Worm (Caenorhabditis elegans) whole organism, L4 larva: ENCODE measurements around the gene msd-2.

ENCODE experiments used
- F44E2.7 ChIP-seq: fragments of 200-800 bp; sonication (Bioruptor generic); IDR thresholded peaks from 2 replicates; pipeline ENCODE4 v2.1.2; 2022; ENCODE audit warnings: missing genetic modification characterization, missing compliant biosample characterization
- R02D3.7 ChIP-seq: fragments of 150-350 bp; sonication (generic microtip); optimal IDR thresholded peaks from 3 replicates; lab custom pipeline; 2014; ENCODE audit warnings: missing biosample characterization, missing genetic modification characterization
- Y5F2A.4 ChIP-seq: fragments of 200-800 bp; sonication (Bioruptor generic); optimal IDR thresholded peaks from 2 replicates; lab custom pipeline; 2018; ENCODE audit warnings: mild to moderate bottlenecking, missing genetic modification characterization, missing compliant biosample characterization
- aly-2 ChIP-seq: sonication (generic microtip); optimal IDR thresholded peaks from 2 replicates; lab custom pipeline; 2018; ENCODE audit warnings: missing biosample characterization, missing genetic modification characterization
- ceh-28 ChIP-seq: fragments of 150-350 bp; optimal IDR thresholded peaks from 2 replicates; lab custom pipeline; 2014; ENCODE audit warnings: missing biosample characterization, missing genetic modification reagents, missing genetic modification characterization
- ctbp-1 ChIP-seq: fragments of 200-800 bp; sonication (Bioruptor generic); IDR thresholded peaks from 2 replicates; pipeline ENCODE4 v1.3.6; 2022; ENCODE audit warnings: missing genetic modification reagents, missing genetic modification characterization, missing compliant biosample characterization
- daf-19 ChIP-seq: fragments of 200-800 bp; sonication (Bioruptor generic); conservative IDR thresholded peaks from 2 replicates; pipeline ENCODE4 v1.3.6; 2022; ENCODE audit warnings: missing genetic modification characterization, missing compliant biosample characterization
- dmd-6 ChIP-seq: fragments of 200-800 bp; sonication (Bioruptor generic); IDR thresholded peaks from 2 replicates; pipeline ENCODE4 v1.3.6; 2022; ENCODE audit warnings: missing genetic modification reagents, missing genetic modification characterization, missing compliant biosample characterization
- duxl-1 ChIP-seq: sonication (generic microtip); optimal IDR thresholded peaks from 2 replicates; lab custom pipeline; 2016; ENCODE audit warnings: mild to moderate bottlenecking, missing genetic modification characterization, moderate library complexity, missing compliant biosample characterization; ENCODE audit not compliant: poor library complexity
- fos-1 ChIP-seq: fragments of 150-350 bp; optimal IDR thresholded peaks from 2 replicates; lab custom pipeline; 2014; ENCODE audit warnings: missing biosample characterization, missing genetic modification characterization
- gei-8 ChIP-seq: fragments of 200-800 bp; sonication (Bioruptor generic); optimal IDR thresholded peaks from 2 replicates; lab custom pipeline; 2018; ENCODE audit warnings: mild to moderate bottlenecking, missing genetic modification characterization, missing compliant biosample characterization
- hlh-11 ChIP-seq: fragments of 200-800 bp; sonication (Bioruptor generic); optimal IDR thresholded peaks from 2 replicates; lab custom pipeline; 2018; ENCODE audit warnings: mild to moderate bottlenecking, missing genetic modification characterization, missing compliant biosample characterization
- hmg-1.1 ChIP-seq: fragments of 200-800 bp; sonication (Bioruptor generic); IDR thresholded peaks from 2 replicates; pipeline ENCODE4 v1.3.6; 2022; ENCODE audit warnings: missing genetic modification reagents, missing genetic modification characterization, missing compliant biosample characterization
- lin-15B ChIP-seq: fragments of 150-350 bp; sonication (generic microtip); optimal IDR thresholded peaks from 3 replicates; lab custom pipeline; 2014; ENCODE audit warnings: missing biosample characterization, missing genetic modification characterization
- lin-39 ChIP-seq: fragments of 150-350 bp; optimal IDR thresholded peaks from 2 replicates; lab custom pipeline; 2014; ENCODE audit warnings: missing biosample characterization, missing genetic modification reagents, missing genetic modification characterization
- nhr-111 ChIP-seq: fragments of 200-800 bp; sonication (Bioruptor generic); optimal IDR thresholded peaks from 2 replicates; lab custom pipeline; 2018; ENCODE audit warnings: mild to moderate bottlenecking, missing genetic modification characterization, missing compliant biosample characterization
- nhr-42 ChIP-seq: fragments of 200-800 bp; sonication (Bioruptor generic); IDR thresholded peaks from 2 replicates; pipeline ENCODE4 v1.3.6; 2022; ENCODE audit warnings: missing genetic modification characterization, missing compliant biosample characterization
- saeg-2 ChIP-seq: fragments of 200-800 bp; sonication (Bioruptor generic); IDR thresholded peaks from 2 replicates; pipeline ENCODE4 v1.3.6; 2022; ENCODE audit warnings: missing genetic modification reagents, missing genetic modification characterization, missing compliant biosample characterization
- set-16 ChIP-seq: fragments of 200-800 bp; sonication (Bioruptor generic); IDR thresholded peaks from 2 replicates; pipeline ENCODE4 v1.3.6; 2022; ENCODE audit warnings: missing genetic modification reagents, missing genetic modification characterization, missing compliant biosample characterization
- spr-1 ChIP-seq: sonication (generic microtip); optimal IDR thresholded peaks from 2 replicates; lab custom pipeline; 2016; ENCODE audit warnings: mild to moderate bottlenecking, missing genetic modification characterization, missing compliant biosample characterization
- tag-97 ChIP-seq: fragments of 200-800 bp; sonication (Bioruptor generic); IDR thresholded peaks from 2 replicates; pipeline ENCODE4 v1.3.6; 2022; ENCODE audit warnings: missing genetic modification characterization, missing compliant biosample characterization
- unc-62 ChIP-seq, 3 experiments: fragments of 150-350 bp in 1 of 3; sonication (generic microtip); optimal IDR thresholded peaks in 2 of 3; peaks in 1 of 3; 1 replicate in 1 of 3; 2 replicates in 2 of 3; lab custom pipeline; 2014 to 2017; ENCODE audit warnings: missing biosample characterization in 3 of 3, missing genetic modification characterization in 3 of 3, missing genetic modification reagents in 3 of 3, missing genotype in 1 of 3
- zfp-3 ChIP-seq: fragments of 200-800 bp; sonication (Bioruptor generic); conservative IDR thresholded peaks from 2 replicates; pipeline ENCODE4 v1.3.6; 2022; ENCODE audit warnings: missing genetic modification reagents, missing genetic modification characterization, missing compliant biosample characterization
- zip-2 ChIP-seq: fragments of 150-350 bp; optimal IDR thresholded peaks from 2 replicates; lab custom pipeline; 2014; ENCODE audit warnings: missing biosample characterization, missing genetic modification characterization
- ztf-11 ChIP-seq: fragments of 150-350 bp; optimal IDR thresholded peaks from 2 replicates; lab custom pipeline; 2014; ENCODE audit warnings: missing biosample characterization, missing genetic modification characterization

The msd-2 gene

DNA sequence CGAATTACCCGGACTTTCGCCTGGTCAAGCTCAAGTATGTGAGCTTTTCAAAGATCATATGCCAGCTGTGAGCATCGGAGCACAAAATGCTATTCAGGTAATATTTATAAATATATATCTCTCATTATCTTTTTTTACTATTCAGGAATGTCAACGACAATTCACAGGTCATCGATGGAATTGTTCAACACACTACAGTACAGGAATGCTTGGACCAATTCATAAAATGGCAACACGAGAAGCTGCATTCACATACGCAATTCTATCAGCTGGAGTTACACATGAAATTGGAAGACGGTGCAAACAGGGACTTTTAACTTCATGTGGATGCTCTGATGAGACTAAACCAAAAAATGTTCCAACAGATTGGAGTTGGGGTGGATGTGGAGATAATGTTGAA lies 39.4 kb downstream of the msd-2 start:
- TF ChIP-seq ctbp-1 (GFP tag; lab: Robert Waterston, UW) (no peak), duxl-1 (tag; lab: Kevin White, UChicago) (no peak), nhr-111 (GFP tag; lab: Kevin White, UChicago) (no peak), spr-1 (tag; lab: Kevin White, UChicago) (no peak), unc-62 (GFP tag; optimal IDR thresholded peaks at IDR 0.05 in 1 of 2; lab: Kevin White, UChicago) (peak in 1 of 2 experiments; percentile 96), unc-62 (tag; optimal IDR thresholded peaks at IDR 0.05; lab: Kevin White, UChicago) (no peak)
- TF ChIP-seq, all 104 proteins: peak for 1

ce11 chrIV:10071121-10071520 lies 42.2 kb downstream of the msd-2 start:
- peak; percentile 76 for TF ChIP-seq set-16 (GFP tag; lab: Robert Waterston, UW)

ce11 chrIV:10072527-10072926 lies 43.6 kb downstream of the msd-2 start, which contains the start of gene W01B6.3:
TSS of gene W01B6.3 (minus strand) at chrIV:10072627.
- no peak for TF ChIP-seq zip-2 (tag; lab: Kevin White, UChicago)
- no peak for TF ChIP-seq R02D3.7
- TF ChIP-seq lin-39 (tag; lab: Kevin White, UChicago), result no peak
- TF ChIP-seq unc-62 (GFP tag; optimal IDR thresholded peaks at IDR 0.05 in 1 of 2; lab: Kevin White, UChicago), result peak in 1 of 2 experiments; percentile 50
- no peak for TF ChIP-seq unc-62 (tag; optimal IDR thresholded peaks at IDR 0.05; lab: Kevin White, UChicago)
- no peak for TF ChIP-seq nhr-111 (GFP tag; lab: Kevin White, UChicago)
- no peak for TF ChIP-seq ztf-11
- TF ChIP-seq dmd-6 (GFP tag; lab: Robert Waterston, UW), result no peak
- TF ChIP-seq hmg-1.1 (GFP tag; lab: Robert Waterston, UW), result no peak

- TF ChIP-seq unc-62 (GFP tag; optimal IDR thresholded peaks at IDR 0.05 in 1 of 2; lab: Kevin White, UChicago) (peak in 1 of 2 experiments; percentile 2), unc-62 (tag; optimal IDR thresholded peaks at IDR 0.05; lab: Kevin White, UChicago) (no peak), daf-19 (no peak)
- TF ChIP-seq, all 104 proteins: peak for 1
Measured at ce11 chrIV:10075034-10075510, 46.2 kb downstream of the msd-2 start, which contains the start of the genes ttbk-4 and W01B6.4. TSS of gene ttbk-4 (minus strand) at chrIV:10075134. TSS of gene W01B6.4 (plus strand) at chrIV:10075460.

ce11 chrIV:10075899-10076298 lies 47.0 kb downstream of the msd-2 start, which contains the start of gene W01B6.5:
TSS of gene W01B6.5 (plus strand) at chrIV:10076199.
- no peak for TF ChIP-seq Y5F2A.4 (GFP tag; lab: Kevin White, UChicago)
- TF ChIP-seq zfp-3 (GFP tag; lab: Robert Waterston, UW), result no peak
- TF ChIP-seq hlh-11 (tag; lab: Kevin White, UChicago), result no peak
- no peak for TF ChIP-seq nhr-42 (GFP tag; lab: Robert Waterston, UW)
- no peak for TF ChIP-seq saeg-2
- no peak for TF ChIP-seq gei-8
- TF ChIP-seq nhr-111 (GFP tag; lab: Kevin White, UChicago), result no peak
- no peak for TF ChIP-seq aly-2 (tag; lab: Kevin White, UChicago)
- TF ChIP-seq F44E2.7, result no peak
- no peak for TF ChIP-seq fos-1 (tag; lab: Kevin White, UChicago)
- TF ChIP-seq hmg-1.1 (GFP tag; lab: Robert Waterston, UW), result no peak
- no peak for TF ChIP-seq lin-15B (tag; lab: Kevin White, UChicago)
- no peak for TF ChIP-seq tag-97 (GFP tag; lab: Robert Waterston, UW)
- TF ChIP-seq duxl-1 (tag; lab: Kevin White, UChicago), result no peak

DNA sequence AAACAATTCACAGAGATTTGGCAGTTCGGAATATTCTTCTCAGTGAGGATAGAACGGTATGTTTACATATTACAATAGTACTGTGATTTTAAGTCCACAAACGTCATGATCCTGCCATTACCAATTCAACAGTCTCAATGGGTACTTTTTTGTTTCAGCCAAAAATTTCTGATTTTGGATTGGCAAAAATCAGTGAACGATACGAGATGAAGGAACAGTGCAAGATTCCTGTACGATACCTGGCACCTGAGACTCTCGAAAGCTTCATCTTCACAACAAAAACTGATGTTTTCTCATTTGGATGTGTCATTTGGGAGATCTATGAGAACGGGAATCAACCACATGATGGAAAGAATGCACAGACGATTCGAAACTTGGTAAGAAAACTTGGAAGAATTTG lies 49.1 kb downstream of the msd-2 start:
- TF ChIP-seq ceh-28 (tag; lab: Kevin White, UChicago) (no peak), unc-62 (GFP tag; optimal IDR thresholded peaks at IDR 0.05 in 1 of 2; lab: Kevin White, UChicago) (peak in 1 of 2 experiments; percentile 92), unc-62 (tag; optimal IDR thresholded peaks at IDR 0.05; lab: Kevin White, UChicago) (no peak)
- TF ChIP-seq, all 104 proteins: peak for 1
